Worm (Caenorhabditis elegans) whole organism, early embryonic: ENCODE measurements around the gene F13B12.1.

Experiments used
- F13C5.2 ChIP-seq: sonication (generic microtip); optimal IDR thresholded peaks from 2 replicates; lab custom pipeline; 2017; ENCODE audit warnings: mild to moderate bottlenecking, missing genetic modification characterization, inconsistent platforms, missing compliant biosample characterization
- ama-1 ChIP-seq: fragments of 150-350 bp; optimal IDR thresholded peaks from 2 replicates; lab custom pipeline; 2014
- ceh-36 ChIP-seq: sonication (generic microtip); optimal IDR thresholded peaks from 2 replicates; lab custom pipeline; 2016; ENCODE audit warnings: missing genetic modification characterization, inconsistent platforms, missing compliant biosample characterization
- flt-1 ChIP-seq: fragments of 200-800 bp; sonication (Bioruptor generic); IDR thresholded peaks from 2 replicates; pipeline ENCODE4 v1.3.6; 2022; ENCODE audit warnings: missing genetic modification characterization, missing compliant biosample characterization
- hmbx-1 ChIP-seq: sonication (generic microtip); optimal IDR thresholded peaks from 2 replicates; lab custom pipeline; 2016; ENCODE audit warnings: mild to moderate bottlenecking, missing genetic modification characterization, missing compliant biosample characterization
- hmg-4 ChIP-seq: fragments of 200-800 bp; sonication (Bioruptor generic); optimal IDR thresholded peaks from 2 replicates; lab custom pipeline; 2018; ENCODE audit warnings: mild to moderate bottlenecking, missing genetic modification characterization, missing compliant biosample characterization
- pes-1 ChIP-seq: fragments of 200-800 bp; sonication (Bioruptor generic); IDR thresholded peaks from 2 replicates; pipeline ENCODE4 v1.3.6; 2022; ENCODE audit warnings: missing genetic modification reagents, missing genetic modification characterization, missing compliant biosample characterization
- tbx-11 ChIP-seq: fragments of 200-800 bp; sonication (Bioruptor generic); IDR thresholded peaks from 2 replicates; pipeline ENCODE4 v1.3.6; 2022; ENCODE audit warnings: missing genetic modification characterization, missing compliant biosample characterization

DNA sequence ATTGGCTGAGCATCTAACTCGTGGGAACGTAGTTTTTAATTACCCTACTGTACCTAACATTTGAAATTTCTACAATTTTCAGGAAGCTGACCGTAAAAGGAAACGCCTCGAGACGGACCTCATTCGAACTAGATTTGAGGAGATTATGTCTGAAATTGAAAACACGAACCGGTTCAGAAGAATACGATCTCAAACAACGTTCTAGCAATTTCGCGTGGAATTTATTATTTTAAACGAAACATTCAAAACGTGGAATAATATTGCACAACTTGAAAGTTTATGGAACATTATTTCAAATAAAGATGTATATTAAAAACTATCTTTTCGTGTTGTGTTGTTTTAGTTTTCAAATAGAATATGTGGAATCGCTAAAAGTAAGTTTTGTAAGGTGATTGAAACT lies 19.1 kb upstream of the F13B12.1 start, which contains the start of gene F13B12.7:
- TF ChIP-seq pes-1 (GFP tag; lab: Robert Waterston, UW) (no peak), ama-1 (no peak), ceh-36 (tag; lab: Kevin White, UChicago) (no peak), hmg-4 (GFP tag; lab: Kevin White, UChicago) (no peak), hmbx-1 (no peak), flt-1 (GFP tag; lab: Robert Waterston, UW) (no peak), tbx-11 (no peak), F13C5.2 (tag; lab: Kevin White, UChicago) (no peak)
